Fruit fly (Drosophila melanogaster) whole organism, embryonic: ENCODE data around the gene Dh31.
A peak's percentile ranks its signal among the peaks of the same experiment; 100 is the strongest.

Source experiments
- Adf1 ChIP-seq: fragments of 200-800 bp; sonication (Bioruptor generic); IDR thresholded peaks from 2 replicates; pipeline ENCODE4 v1.3.6; 2022; ENCODE audit warnings: missing biosample characterization, missing genetic modification characterization
- Antp ChIP-seq: fragments of 200-800 bp; sonication (Bioruptor generic); optimal IDR thresholded peaks from 3 replicates; lab custom pipeline; 2016; ENCODE audit warnings: missing biosample characterization, missing genetic modification characterization
- Atf6 ChIP-seq: fragments of 200-800 bp; sonication (Bioruptor generic); IDR thresholded peaks from 2 replicates; pipeline ENCODE4 v1.3.6; 2022; ENCODE audit warnings: missing biosample characterization, missing genetic modification characterization
- CG11085 ChIP-seq: fragments of 200-800 bp; sonication (Bioruptor generic); IDR thresholded peaks from 2 replicates; pipeline ENCODE4 v1.3.6; 2022; ENCODE audit warnings: missing biosample characterization, missing genetic modification characterization
- CG11695 ChIP-seq: fragments of 200-800 bp; sonication (Bioruptor generic); IDR thresholded peaks from 3 replicates; pipeline ENCODE4 v1.3.6; 2022; ENCODE audit warnings: missing biosample characterization, missing genetic modification characterization
- CG13296 ChIP-seq: fragments of 200-800 bp; sonication (Bioruptor generic); optimal IDR thresholded peaks from 3 replicates; lab custom pipeline; 2018; ENCODE audit warnings: missing biosample characterization, mild to moderate bottlenecking, missing genetic modification characterization
- CG14710 ChIP-seq: fragments of 200-800 bp; sonication (Bioruptor generic); optimal IDR thresholded peaks from 3 replicates; lab custom pipeline; 2019; ENCODE audit warnings: missing biosample characterization, mild to moderate bottlenecking, missing genetic modification characterization, moderate library complexity
- CG15696 ChIP-seq: fragments of 200-800 bp; sonication (Bioruptor generic); optimal IDR thresholded peaks from 2 replicates; lab custom pipeline; 2019; ENCODE audit warnings: missing biosample characterization, mild to moderate bottlenecking, missing genetic modification characterization, moderate library complexity
- CG1603 ChIP-seq: fragments of 200-800 bp; sonication (Bioruptor generic); optimal IDR thresholded peaks from 2 replicates; lab custom pipeline; 2019; ENCODE audit warnings: missing biosample characterization, mild to moderate bottlenecking, missing genetic modification characterization, moderate library complexity
- CG2875 ChIP-seq: fragments of 200-800 bp; sonication (Bioruptor generic); optimal IDR thresholded peaks from 2 replicates; lab custom pipeline; 2017; ENCODE audit warnings: missing biosample characterization, mild to moderate bottlenecking, missing genetic modification characterization, missing genetic modification reagents
- CG33213 ChIP-seq: fragments of 200-800 bp; sonication (Bioruptor generic); optimal IDR thresholded peaks from 3 replicates; lab custom pipeline; 2016; ENCODE audit warnings: missing biosample characterization, missing genetic modification characterization
- CG8388 ChIP-seq: fragments of 200-800 bp; sonication (Bioruptor generic); optimal IDR thresholded peaks from 2 replicates; lab custom pipeline; 2019; ENCODE audit warnings: missing biosample characterization, mild to moderate bottlenecking, missing genetic modification characterization, moderate library complexity
- CG9876 ChIP-seq: fragments of 200-800 bp; sonication (Bioruptor generic); optimal IDR thresholded peaks from 2 replicates; lab custom pipeline; 2016; ENCODE audit warnings: missing biosample characterization, missing genetic modification characterization
- Deaf1 ChIP-seq: fragments of 200-800 bp; optimal IDR thresholded peaks from 3 replicates; lab custom pipeline; 2019; ENCODE audit warnings: missing biosample characterization, mild to moderate bottlenecking, missing genetic modification characterization, moderate library complexity
- Doc3 ChIP-seq: fragments of 200-800 bp; sonication (Bioruptor generic); IDR thresholded peaks from 3 replicates; pipeline ENCODE4 v1.3.6; 2022; ENCODE audit warnings: missing biosample characterization, missing genetic modification characterization; ENCODE audit not compliant: partially characterized antibody
- Elba2 ChIP-seq: fragments of 200-800 bp; sonication (Bioruptor generic); optimal IDR thresholded peaks from 3 replicates; lab custom pipeline; 2016; ENCODE audit warnings: missing biosample characterization, missing genetic modification characterization
- Ets97D ChIP-seq: fragments of 200-800 bp; sonication (Bioruptor generic); optimal IDR thresholded peaks from 3 replicates; lab custom pipeline; 2016; ENCODE audit warnings: missing biosample characterization, missing genetic modification characterization
- HHEX ChIP-seq: fragments of 200-800 bp; sonication (Bioruptor generic); optimal IDR thresholded peaks from 3 replicates; lab custom pipeline; 2017; ENCODE audit warnings: missing biosample characterization, mild to moderate bottlenecking, missing genetic modification characterization, missing genetic modification reagents
- Rfx ChIP-seq: fragments of 200-800 bp; sonication (Bioruptor generic); IDR thresholded peaks from 2 replicates; pipeline ENCODE4 v1.3.6; 2022; ENCODE audit warnings: missing biosample characterization, missing genetic modification characterization
- Taf1 ChIP-seq: fragments of 200-800 bp; sonication (Bioruptor generic); IDR thresholded peaks from 2 replicates; pipeline ENCODE4 v1.3.6; 2022; ENCODE audit warnings: missing biosample characterization, missing genetic modification characterization
- Vsx1 ChIP-seq: fragments of 200-800 bp; sonication (Bioruptor generic); optimal IDR thresholded peaks from 2 replicates; lab custom pipeline; 2017; ENCODE audit warnings: missing biosample characterization, mild to moderate bottlenecking, missing genetic modification characterization, missing genetic modification reagents
- aop ChIP-seq: fragments of 200-800 bp; sonication (Bioruptor generic); IDR thresholded peaks from 2 replicates; pipeline ENCODE4 v1.3.6; 2022; ENCODE audit warnings: missing biosample characterization, missing genetic modification characterization
- bowl ChIP-seq: fragments of 200-800 bp; sonication (Bioruptor generic); IDR thresholded peaks from 2 replicates; pipeline ENCODE4 v1.3.6; 2022; ENCODE audit warnings: missing biosample characterization, missing genetic modification characterization
- bsh ChIP-seq, 2 experiments: fragments of 200-800 bp; sonication (Bioruptor generic); optimal IDR thresholded peaks; 2 replicates each; lab custom pipeline; 2017 to 2018; ENCODE audit warnings: mild to moderate bottlenecking in 2 of 2, missing biosample characterization in 2 of 2, missing genetic modification characterization in 2 of 2, moderate library complexity in 1 of 2
- chinmo ChIP-seq: fragments of 200-800 bp; sonication (Bioruptor generic); IDR thresholded peaks from 4 replicates; pipeline ENCODE4 v1.3.6; 2022; ENCODE audit warnings: missing biosample characterization, missing genetic modification characterization; ENCODE audit not compliant: partially characterized antibody
- dpn ChIP-seq, 2 experiments: fragments of 200-800 bp; sonication (Bioruptor generic); optimal IDR thresholded peaks; 3 replicates each; lab custom pipeline; 2016; ENCODE audit warnings: missing biosample characterization in 2 of 2, missing genetic modification characterization in 2 of 2
- en ChIP-seq: fragments of 200-800 bp; sonication (Bioruptor generic); optimal IDR thresholded peaks from 2 replicates; lab custom pipeline; 2016; ENCODE audit warnings: missing biosample characterization, missing genetic modification characterization
- exex ChIP-seq: fragments of 200-800 bp; sonication (Bioruptor generic); optimal IDR thresholded peaks from 4 replicates; lab custom pipeline; 2018; ENCODE audit warnings: missing biosample characterization, mild to moderate bottlenecking, missing genetic modification characterization, moderate library complexity
- fu2 ChIP-seq: fragments of 200-800 bp; sonication (Bioruptor generic); optimal IDR thresholded peaks from 2 replicates; lab custom pipeline; 2016; ENCODE audit warnings: missing biosample characterization, missing genetic modification characterization
- grn ChIP-seq: fragments of 200-800 bp; sonication (Bioruptor generic); optimal IDR thresholded peaks from 3 replicates; lab custom pipeline; 2017; ENCODE audit warnings: missing biosample characterization, missing genetic modification characterization
- gsb ChIP-seq: fragments of 200-800 bp; sonication (Bioruptor generic); IDR thresholded peaks from 2 replicates; pipeline ENCODE4 v1.3.6; 2022; ENCODE audit warnings: missing biosample characterization, missing genetic modification characterization
- lab ChIP-seq: fragments of 200-800 bp; sonication (Bioruptor generic); optimal IDR thresholded peaks from 3 replicates; lab custom pipeline; 2017; ENCODE audit warnings: missing biosample characterization, missing genetic modification characterization, mild to moderate bottlenecking, moderate library complexity, missing genetic modification reagents
- lmd ChIP-seq: fragments of 200-800 bp; sonication (Bioruptor generic); IDR thresholded peaks from 2 replicates; pipeline ENCODE4 v1.3.6; 2022; ENCODE audit warnings: missing biosample characterization, missing genetic modification characterization
- maf-S ChIP-seq: fragments of 200-800 bp; sonication (Bioruptor generic); optimal IDR thresholded peaks from 2 replicates; lab custom pipeline; 2016; ENCODE audit warnings: missing biosample characterization, missing genetic modification characterization
- nmo ChIP-seq: fragments of 200-800 bp; sonication (Bioruptor generic); optimal IDR thresholded peaks from 2 replicates; lab custom pipeline; 2018; ENCODE audit warnings: missing biosample characterization, mild to moderate bottlenecking, missing genetic modification characterization, moderate library complexity
- otp ChIP-seq: fragments of 200-800 bp; sonication (Bioruptor generic); IDR thresholded peaks from 3 replicates; pipeline ENCODE4, ENCODE4 v1.3.6; 2022; ENCODE audit warnings: missing biosample characterization, missing genetic modification characterization
- p53 ChIP-seq: fragments of 200-800 bp; sonication (Bioruptor generic); optimal IDR thresholded peaks from 2 replicates; lab custom pipeline; 2016; ENCODE audit warnings: missing biosample characterization, missing genetic modification characterization
- row ChIP-seq: fragments of 200-800 bp; sonication (Bioruptor generic); IDR thresholded peaks from 3 replicates; pipeline ENCODE4 v1.3.6; 2022; ENCODE audit warnings: missing biosample characterization, missing genetic modification characterization
- run ChIP-seq: fragments of 200-800 bp; sonication (Bioruptor generic); optimal IDR thresholded peaks from 3 replicates; lab custom pipeline; 2018; ENCODE audit warnings: missing biosample characterization, mild to moderate bottlenecking, missing genetic modification characterization
- sc ChIP-seq, 3 experiments: fragments of >200 bp in 2 of 3; fragments of 200-800 bp in 1 of 3; sonication (Bioruptor generic) in 1 of 3; optimal IDR thresholded peaks; 2 replicates in 2 of 3; 3 replicates in 1 of 3; lab custom pipeline; 2017; ENCODE audit warnings: mild to moderate bottlenecking in 1 of 3, missing biosample characterization in 1 of 3, missing genetic modification characterization in 1 of 3, missing genetic modification reagents in 1 of 3
- sd ChIP-seq: fragments of 200-800 bp; sonication (Bioruptor generic); optimal IDR thresholded peaks from 3 replicates; lab custom pipeline; 2018; ENCODE audit warnings: missing biosample characterization, mild to moderate bottlenecking, missing genetic modification characterization, moderate library complexity
- sens ChIP-seq: fragments of 200-800 bp; sonication (Bioruptor generic); peaks from one replicate; lab custom pipeline; 2016; ENCODE audit warnings: missing biosample characterization, missing genetic modification characterization
- stc ChIP-seq: fragments of 200-800 bp; sonication (Bioruptor generic); IDR thresholded peaks from 2 replicates; pipeline ENCODE4 v1.3.6; 2022; ENCODE audit warnings: missing biosample characterization, missing genetic modification characterization
- tin ChIP-seq: fragments of 200-800 bp; sonication (Bioruptor generic); optimal IDR thresholded peaks from 3 replicates; lab custom pipeline; 2016; ENCODE audit warnings: missing biosample characterization, missing genetic modification characterization
- ttk ChIP-seq: fragments of 200-800 bp; sonication (Bioruptor generic); IDR thresholded peaks from 2 replicates; pipeline ENCODE4 v2.1.2; 2022; ENCODE audit warnings: missing biosample characterization, missing genetic modification characterization
- vvl ChIP-seq: fragments of 200-800 bp; sonication (Bioruptor generic); IDR thresholded peaks from 2 replicates; pipeline ENCODE4 v1.3.6; 2022; ENCODE audit warnings: missing biosample characterization, missing genetic modification characterization
- zen ChIP-seq: fragments of 200-800 bp; sonication (Bioruptor generic); optimal IDR thresholded peaks from 3 replicates; lab custom pipeline; 2018; ENCODE audit warnings: missing biosample characterization, mild to moderate bottlenecking, missing genetic modification characterization, moderate library complexity

Dh31 gene

dm6 chr2L:8532790-8533189, 26.1 kb upstream of the Dh31 start:
- TF ChIP-seq Doc3 (GFP tag; lab: Robert Waterston, UW) (0 out of 3 replicates have a peak, but pooled peaks have one; percentile 23), dpn (GFP tag; optimal IDR thresholded peaks at IDR 0.05; lab: Kevin White, UChicago) (no peak), CG11085 (GFP tag; lab: Robert Waterston, UW) (no peak), CG14710 (no peak)

DNA sequence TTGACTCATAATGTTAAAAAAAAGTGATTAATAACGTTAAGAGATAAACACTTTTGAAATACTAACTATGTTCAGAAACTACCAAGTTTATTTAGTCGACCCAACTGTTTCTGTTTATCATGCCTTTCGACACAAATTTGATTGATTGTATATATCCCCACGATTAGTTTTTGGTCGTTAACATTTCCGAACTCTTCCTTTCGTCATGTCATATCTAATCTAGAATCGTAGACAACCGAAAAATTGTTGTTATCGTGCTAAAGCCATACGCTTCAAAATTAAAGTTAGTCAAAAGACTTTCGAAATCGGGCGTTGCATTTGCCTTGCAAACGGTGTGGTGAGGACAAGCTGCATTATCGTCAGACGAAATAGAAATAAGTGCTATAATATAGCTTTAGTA, 23.5 kb upstream of the Dh31 start:
- no peak for TF ChIP-seq maf-S (GFP tag; lab: Kevin White, UChicago)
- TF ChIP-seq Deaf1 (tag; lab: Kevin White, UChicago) = peak; percentile 28
- TF ChIP-seq exex (tag; lab: Kevin White, UChicago) = peak; percentile 76
- no peak for TF ChIP-seq Taf1 (GFP tag; lab: Robert Waterston, UW)
- TF ChIP-seq gsb (GFP tag; lab: Robert Waterston, UW) = no peak
- TF ChIP-seq chinmo = 0 out of 4 replicates have a peak, but pooled peaks have one; percentile 25
- peak; percentile 37 for TF ChIP-seq sens (GFP tag; lab: Kevin White, UChicago)
- peak; percentile 34 for TF ChIP-seq lab (GFP tag; lab: Kevin White, UChicago)
- TF ChIP-seq CG13296 (GFP tag; lab: Kevin White, UChicago) = no peak
- TF ChIP-seq sd = peak; percentile 67
- no peak for TF ChIP-seq p53 (GFP tag; lab: Kevin White, UChicago)
- peak; percentile 78 for TF ChIP-seq grn (GFP tag; lab: Kevin White, UChicago)

- TF ChIP-seq vvl (0 out of 2 replicates have a peak, but pooled peaks have one; percentile 26), fu2 (GFP tag; lab: Kevin White, UChicago) (no peak), sc (optimal IDR thresholded peaks at IDR 0.05; lab: Kevin White, UChicago) (no peak), sc (GFP tag; optimal IDR thresholded peaks at IDR 0.05; lab: Kevin White, UChicago) (no peak), CG11695 (peak; percentile 30; the same call in 1 of the 3 replicates), Adf1 (peak; percentile 22; the same call in 1 of the 2 replicates), Rfx (GFP tag; lab: Robert Waterston, UW) (peak; percentile 52), Vsx1 (no peak), row (GFP tag; lab: Robert Waterston, UW) (no peak), CG33213 (no peak), aop (GFP tag; lab: Robert Waterston, UW) (no peak), CG9876 (GFP tag; lab: Kevin White, UChicago) (no peak), otp (GFP tag; lab: Robert Waterston, UW) (peak; percentile 70; the same call in 2 of the 3 replicates), CG2875 (GFP tag; lab: Kevin White, UChicago) (no peak), lmd (GFP tag; lab: Robert Waterston, UW) (no peak), CG15696 (tag; lab: Kevin White, UChicago) (no peak), Antp (GFP tag; lab: Kevin White, UChicago) (no peak), bsh (GFP tag; optimal IDR thresholded peaks at IDR 0.05; lab: Kevin White, UChicago) (no peak), Elba2 (GFP tag; lab: Kevin White, UChicago) (no peak), Atf6 (GFP tag; lab: Robert Waterston, UW) (0 out of 2 replicates have a peak, but pooled peaks have one; percentile 37), zen (tag; lab: Kevin White, UChicago) (no peak), nmo (no peak), en (GFP tag; lab: Kevin White, UChicago) (no peak), run (no peak), bowl (0 out of 2 replicates have a peak, but pooled peaks have one; percentile 37), stc (peak; percentile 25; the same call in 1 of the 2 replicates), ttk (GFP tag; lab: Robert Waterston, UW) (peak; percentile 22; the same call in 1 of the 2 replicates), Ets97D (no peak), CG8388 (GFP tag; lab: Kevin White, UChicago) (no peak), HHEX (GFP tag; lab: Kevin White, UChicago) (peak; percentile 16), tin (GFP tag; lab: Kevin White, UChicago) (no peak), CG1603 (no peak)
Measured at dm6 chr2L:8528951-8529430, 22.3 kb upstream of the Dh31 start, which contains the start of gene CG17834. Gene CG17834, plus strand, starts transcription at chr2L:8529141.
